Worm (Caenorhabditis elegans) whole organism, young adult: Measurements from ENCODE around the gene T01G1.2.

Experiments
- B0019.2 ChIP-seq: fragments of 200-800 bp; sonication (Bioruptor generic); conservative IDR thresholded peaks from 2 replicates; pipeline ENCODE4 v1.3.6; 2022; ENCODE audit warnings: missing genetic modification reagents, missing genetic modification characterization, missing compliant biosample characterization
- B0035.1 ChIP-seq: sonication (generic microtip); optimal IDR thresholded peaks from 2 replicates; lab custom pipeline; 2016; ENCODE audit warnings: missing genetic modification characterization, mild to moderate bottlenecking, missing compliant biosample characterization, missing genotype, missing genetic modification reagents
- B0261.1 ChIP-seq: sonication (generic microtip); optimal IDR thresholded peaks from 2 replicates; lab custom pipeline; 2016; ENCODE audit warnings: mild to moderate bottlenecking, missing genetic modification characterization, moderate library complexity, missing compliant biosample characterization
- B0336.3 ChIP-seq: fragments of 200-800 bp; sonication (Bioruptor generic); IDR thresholded peaks from 2 replicates; pipeline ENCODE4 v1.3.6; 2022; ENCODE audit warnings: missing genetic modification characterization, missing compliant biosample characterization
- F49E8.2 ChIP-seq: sonication (generic microtip); optimal IDR thresholded peaks from 3 replicates; lab custom pipeline; 2017; ENCODE audit warnings: missing genetic modification characterization, mild to moderate bottlenecking, missing compliant biosample characterization, antibody characterized with exemption, moderate library complexity; ENCODE audit not compliant: insufficient read depth
- F57A8.1 ChIP-seq: fragments of 200-800 bp; sonication (Bioruptor generic); optimal IDR thresholded peaks from 2 replicates; lab custom pipeline; 2018; ENCODE audit warnings: mild to moderate bottlenecking, missing genetic modification characterization, moderate library complexity, missing compliant biosample characterization
- K12H6.12 ChIP-seq: fragments of 200-800 bp; sonication (Bioruptor generic); optimal IDR thresholded peaks from 2 replicates; lab custom pipeline; 2018; ENCODE audit warnings: mild to moderate bottlenecking, missing genetic modification characterization, missing compliant biosample characterization
- Y56A3A.18 ChIP-seq: fragments of 200-800 bp; sonication (Bioruptor generic); IDR thresholded peaks from 2 replicates; pipeline ENCODE4 v1.3.6; 2022; ENCODE audit warnings: missing genetic modification reagents, missing genetic modification characterization, missing compliant biosample characterization
- Y79H2A.3 ChIP-seq: fragments of 200-800 bp; sonication (Bioruptor generic); conservative IDR thresholded peaks from 2 replicates; pipeline ENCODE4 v1.3.6; 2022; ENCODE audit warnings: missing genetic modification reagents, missing genetic modification characterization, missing compliant biosample characterization
- akir-1 ChIP-seq: fragments of 200-800 bp; sonication (Bioruptor generic); optimal IDR thresholded peaks from 2 replicates; lab custom pipeline; 2018; ENCODE audit warnings: mild to moderate bottlenecking, missing genetic modification characterization, moderate library complexity, missing compliant biosample characterization
- aptf-3 ChIP-seq: fragments of 200-800 bp; sonication (Bioruptor generic); IDR thresholded peaks from 2 replicates; pipeline ENCODE4 v1.3.6; 2022; ENCODE audit warnings: missing genetic modification characterization, missing compliant biosample characterization
- attf-6 ChIP-seq: fragments of 200-800 bp; sonication (Bioruptor generic); IDR thresholded peaks from 2 replicates; pipeline ENCODE4 v1.3.6; 2022; ENCODE audit warnings: missing genetic modification reagents, missing genetic modification characterization, missing compliant biosample characterization
- bed-1 ChIP-seq: fragments of 200-800 bp; sonication (Bioruptor generic); IDR thresholded peaks from 2 replicates; pipeline ENCODE4 v1.3.6; 2022; ENCODE audit warnings: missing genetic modification reagents, missing genetic modification characterization, missing compliant biosample characterization
- ccch-3 ChIP-seq: fragments of 200-800 bp; sonication (Bioruptor generic); optimal IDR thresholded peaks from 2 replicates; lab custom pipeline; 2018; ENCODE audit warnings: mild to moderate bottlenecking, missing genetic modification characterization, missing compliant biosample characterization
- ceh-27 ChIP-seq: fragments of 200-800 bp; sonication (Bioruptor generic); optimal IDR thresholded peaks from 2 replicates; lab custom pipeline; 2018; ENCODE audit warnings: mild to moderate bottlenecking, missing genetic modification characterization, moderate library complexity, missing compliant biosample characterization
- ceh-79 ChIP-seq: sonication (generic microtip); optimal IDR thresholded peaks from 2 replicates; lab custom pipeline; 2017; ENCODE audit warnings: mild to moderate bottlenecking, missing genetic modification characterization, missing compliant biosample characterization
- dox-1 ChIP-seq: fragments of 200-800 bp; sonication (Bioruptor generic); IDR thresholded peaks from 2 replicates; pipeline ENCODE4 v1.3.6; 2022; ENCODE audit warnings: missing genetic modification reagents, missing genetic modification characterization, missing compliant biosample characterization
- egl-18 ChIP-seq: fragments of 200-800 bp; sonication (Bioruptor generic); IDR thresholded peaks from 2 replicates; pipeline ENCODE4 v1.3.6; 2022; ENCODE audit warnings: missing genetic modification reagents, missing genetic modification characterization, missing compliant biosample characterization
- fkh-3 ChIP-seq: sonication (generic microtip); optimal IDR thresholded peaks from 2 replicates; lab custom pipeline; 2016; ENCODE audit warnings: mild to moderate bottlenecking, missing genetic modification characterization, missing compliant biosample characterization
- gei-17 ChIP-seq: fragments of 200-800 bp; sonication (Bioruptor generic); optimal IDR thresholded peaks from 2 replicates; lab custom pipeline; 2018; ENCODE audit warnings: mild to moderate bottlenecking, missing genetic modification characterization, missing compliant biosample characterization
- him-1 ChIP-seq: sonication (generic microtip); optimal IDR thresholded peaks from 2 replicates; lab custom pipeline; 2016; ENCODE audit warnings: missing genotype, missing genetic modification reagents, missing genetic modification characterization, missing compliant biosample characterization
- hmg-1.2 ChIP-seq: fragments of 200-800 bp; sonication (Bioruptor generic); IDR thresholded peaks from 2 replicates; pipeline ENCODE4 v1.3.6; 2022; ENCODE audit warnings: missing genetic modification reagents, missing genetic modification characterization, missing compliant biosample characterization
- hrde-1 ChIP-seq: sonication (generic microtip); optimal IDR thresholded peaks from 2 replicates; lab custom pipeline; 2016; ENCODE audit warnings: missing genetic modification characterization, mild to moderate bottlenecking, missing compliant biosample characterization, moderate library complexity, missing genotype, missing genetic modification reagents, borderline replicate concordance
- hsf-1 ChIP-seq: fragments of 200-800 bp; sonication (Bioruptor generic); IDR thresholded peaks from 2 replicates; pipeline ENCODE4 v1.3.6; 2022; ENCODE audit warnings: missing genetic modification reagents, missing genetic modification characterization, missing compliant biosample characterization
- let-526 ChIP-seq: fragments of 200-800 bp; sonication (Bioruptor generic); IDR thresholded peaks from 2 replicates; pipeline ENCODE4 v1.3.6; 2022; ENCODE audit warnings: missing genetic modification reagents, missing genetic modification characterization, missing compliant biosample characterization
- lin-26 ChIP-seq: fragments of 200-800 bp; sonication (Bioruptor generic); IDR thresholded peaks from 2 replicates; pipeline ENCODE4 v1.3.6; 2022; ENCODE audit warnings: missing genetic modification reagents, missing genetic modification characterization, missing compliant biosample characterization
- lin-54 ChIP-seq: fragments of 200-800 bp; sonication (Bioruptor generic); optimal IDR thresholded peaks from 2 replicates; lab custom pipeline; 2018; ENCODE audit warnings: mild to moderate bottlenecking, missing genetic modification characterization, missing compliant biosample characterization
- lsl-1 ChIP-seq: fragments of 200-800 bp; sonication (Bioruptor generic); optimal IDR thresholded peaks from 2 replicates; lab custom pipeline; 2018; ENCODE audit warnings: mild to moderate bottlenecking, missing genetic modification characterization, moderate library complexity, missing compliant biosample characterization
- madf-10 ChIP-seq: sonication (generic microtip); optimal IDR thresholded peaks from 2 replicates; lab custom pipeline; 2016; ENCODE audit warnings: mild to moderate bottlenecking, missing genetic modification characterization, missing compliant biosample characterization
- madf-3 ChIP-seq: fragments of 200-800 bp; sonication (Bioruptor generic); IDR thresholded peaks from 2 replicates; pipeline ENCODE4 v1.3.6; 2022; ENCODE audit warnings: missing genetic modification reagents, missing genetic modification characterization, missing compliant biosample characterization
- madf-6 ChIP-seq: fragments of 200-800 bp; sonication (Bioruptor generic); IDR thresholded peaks from 2 replicates; pipeline ENCODE4 v1.3.6; 2022; ENCODE audit warnings: missing genetic modification reagents, missing genetic modification characterization, missing compliant biosample characterization
- mes-4 ChIP-seq: sonication (generic microtip); optimal IDR thresholded peaks from 2 replicates; lab custom pipeline; 2016; ENCODE audit warnings: missing genotype, missing genetic modification characterization, missing compliant biosample characterization
- mxl-1 ChIP-seq: sonication (generic microtip); optimal IDR thresholded peaks from 2 replicates; lab custom pipeline; 2016; ENCODE audit warnings: missing genetic modification characterization, missing compliant biosample characterization
- nfya-1 ChIP-seq: sonication (generic microtip); optimal IDR thresholded peaks from 2 replicates; lab custom pipeline; 2017; ENCODE audit warnings: antibody characterized with exemption, missing compliant biosample characterization, missing genetic modification characterization, borderline replicate concordance; ENCODE audit not compliant: insufficient read depth
- nhr-179 ChIP-seq: sonication (generic microtip); optimal IDR thresholded peaks from 2 replicates; lab custom pipeline; 2016; ENCODE audit warnings: mild to moderate bottlenecking, missing genetic modification characterization, missing compliant biosample characterization
- nhr-27 ChIP-seq: fragments of 200-800 bp; sonication (Bioruptor generic); optimal IDR thresholded peaks from 2 replicates; lab custom pipeline; 2018; ENCODE audit warnings: mild to moderate bottlenecking, missing genetic modification characterization, moderate library complexity, missing compliant biosample characterization
- nhr-80 ChIP-seq: sonication (generic microtip); optimal IDR thresholded peaks from 2 replicates; lab custom pipeline; 2016; ENCODE audit warnings: missing genetic modification characterization, missing compliant biosample characterization
- pbrm-1 ChIP-seq: fragments of 200-800 bp; sonication (Bioruptor generic); IDR thresholded peaks from 2 replicates; pipeline ENCODE4 v1.3.6; 2022; ENCODE audit warnings: missing genetic modification reagents, missing genetic modification characterization, missing compliant biosample characterization
- pha-4 ChIP-seq: fragments of 150-350 bp; sonication (generic microtip); optimal IDR thresholded peaks from 2 replicates; lab custom pipeline; 2014; ENCODE audit warnings: missing biosample characterization, missing genetic modification reagents, missing genetic modification characterization
- snpc-1.1 ChIP-seq: sonication (generic microtip); optimal IDR thresholded peaks from 2 replicates; lab custom pipeline; 2017; ENCODE audit warnings: missing genetic modification characterization, mild to moderate bottlenecking, missing compliant biosample characterization, antibody characterized with exemption, moderate library complexity, missing genotype, missing genetic modification reagents; ENCODE audit not compliant: insufficient read depth
- snpc-3.4 ChIP-seq: sonication (generic microtip); optimal IDR thresholded peaks from 2 replicates; lab custom pipeline; 2017; ENCODE audit warnings: missing genetic modification characterization, mild to moderate bottlenecking, missing compliant biosample characterization, antibody characterized with exemption, moderate library complexity, missing genotype, missing genetic modification reagents
- snpc-4 ChIP-seq, 5 experiments: fragments of 150-350 bp in 1 of 5; sonication (generic microtip) in 4 of 5; optimal IDR thresholded peaks; 2 replicates each; lab custom pipeline; 2014 to 2018; ENCODE audit warnings: missing genetic modification characterization in 5 of 5, missing biosample characterization in 3 of 5, antibody characterized with exemption in 2 of 5, mild to moderate bottlenecking in 2 of 5, missing compliant biosample characterization in 2 of 5, missing genotype in 2 of 5, moderate library complexity in 2 of 5, missing genetic modification reagents in 1 of 5
- tbx-9 ChIP-seq: sonication (generic microtip); optimal IDR thresholded peaks from 2 replicates; lab custom pipeline; 2016; ENCODE audit warnings: borderline replicate concordance, missing genetic modification characterization, inconsistent platforms, missing compliant biosample characterization

Gene T01G1.2

ce11 chrIV:11323666-11324065 lies 30.5 kb upstream of the T01G1.2 start (continued):
- TF ChIP-seq madf-10 (tag; lab: Kevin White, UChicago) (no peak), nfya-1 (tag; lab: Kevin White, UChicago) (no peak), hmg-1.2 (GFP tag; lab: Robert Waterston, UW) (peak; percentile 34), pbrm-1 (GFP tag; lab: Robert Waterston, UW) (0 out of 2 replicates have a peak, but pooled peaks have one; percentile 16), hrde-1 (peak; percentile 82), B0261.1 (no peak), F49E8.2 (tag; lab: Kevin White, UChicago) (peak; percentile 4), him-1 (peak; percentile 74), Y79H2A.3 (GFP tag; lab: Robert Waterston, UW) (peak; percentile 56; the same call in 1 of the 2 replicates), snpc-4 (GFP tag; optimal IDR thresholded peaks at IDR 0.05; lab: Kevin White, UChicago) (no peak), snpc-4 (tag; optimal IDR thresholded peaks at IDR 0.05; lab: Kevin White, UChicago) (peak in 1 of 4 experiments; percentile 25), dox-1 (GFP tag; lab: Robert Waterston, UW) (peak; percentile 64; the same call in 1 of the 2 replicates), nhr-179 (tag; lab: Kevin White, UChicago) (no peak), madf-6 (GFP tag; lab: Robert Waterston, UW) (peak; percentile 64), egl-18 (GFP tag; lab: Robert Waterston, UW) (no peak), mes-4 (peak; percentile 26), nhr-27 (tag; lab: Kevin White, UChicago) (no peak), let-526 (no peak), lin-54 (GFP tag; lab: Kevin White, UChicago) (no peak), fkh-3 (no peak), F57A8.1 (GFP tag; lab: Kevin White, UChicago) (no peak), lsl-1 (GFP tag; lab: Kevin White, UChicago) (no peak), pha-4 (tag; lab: Kevin White, UChicago) (no peak), ceh-79 (tag; lab: Kevin White, UChicago) (no peak), snpc-1.1 (tag; lab: Kevin White, UChicago) (no peak), snpc-3.4 (tag; lab: Kevin White, UChicago) (peak; percentile 7)

ce11 chrIV:11324741-11325140 lies 29.5 kb upstream of the T01G1.2 start, which contains the start of gene his-48:
TSS of gene his-48 (plus strand) at chrIV:11324745.
- TF ChIP-seq hsf-1 (GFP tag; lab: Robert Waterston, UW) (peak; percentile 38; the same call in 1 of the 2 replicates), madf-6 (GFP tag; lab: Robert Waterston, UW) (0 out of 2 replicates have a peak, but pooled peaks have one; percentile 24), madf-3 (GFP tag; lab: Robert Waterston, UW) (0 out of 2 replicates have a peak, but pooled peaks have one; percentile 59), lin-26 (GFP tag; lab: Robert Waterston, UW) (peak; percentile 79), attf-6 (peak; percentile 57; the same call in 1 of the 2 replicates)

DNA sequence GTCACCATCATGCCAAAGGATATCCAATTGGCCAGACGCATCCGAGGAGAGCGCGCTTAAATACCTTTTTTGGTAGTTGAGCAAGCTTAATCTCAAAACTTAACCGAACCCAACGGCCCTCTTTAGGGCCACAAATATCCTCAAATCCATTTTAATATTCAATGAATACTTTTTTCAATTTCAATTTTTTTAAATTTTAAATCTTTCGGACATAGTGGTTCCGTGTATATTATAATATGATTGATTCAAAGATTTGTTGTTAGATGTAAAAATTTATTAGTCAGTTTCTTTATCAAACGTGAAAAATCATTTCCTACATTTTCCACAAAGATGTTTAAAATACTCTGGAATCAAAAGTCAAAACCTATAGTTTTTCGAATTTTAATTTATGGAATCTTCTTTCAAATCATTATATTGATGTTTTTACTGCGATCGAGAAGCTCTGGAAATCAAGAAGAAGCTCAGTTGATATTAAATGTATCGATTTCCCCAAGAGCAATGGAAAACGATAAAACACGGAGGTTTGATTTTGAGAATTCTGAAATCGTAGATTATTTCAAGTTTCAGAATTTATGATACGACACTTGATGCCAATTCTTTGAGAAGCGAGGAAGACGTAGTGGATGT lies 27.2 kb upstream of the T01G1.2 start, which contains the start of gene B0035.21:
B0035.21 (plus strand) TSS at position 322 of the 627 bp plus-strand sequence.
- TF ChIP-seq Y56A3A.18 (GFP tag; lab: Robert Waterston, UW) (no peak), fkh-3 (no peak), madf-6 (GFP tag; lab: Robert Waterston, UW) (peak; percentile 73), akir-1 (GFP tag; lab: Kevin White, UChicago) (no peak), mxl-1 (tag; lab: Kevin White, UChicago) (no peak), B0336.3 (no peak), dox-1 (GFP tag; lab: Robert Waterston, UW) (peak; percentile 75), K12H6.12 (tag; lab: Kevin White, UChicago) (no peak), gei-17 (GFP tag; lab: Kevin White, UChicago) (no peak), nhr-80 (tag; lab: Kevin White, UChicago) (no peak), bed-1 (GFP tag; lab: Robert Waterston, UW) (no peak), ceh-27 (GFP tag; lab: Kevin White, UChicago) (no peak), lin-26 (GFP tag; lab: Robert Waterston, UW) (peak; percentile 87), pha-4 (tag; lab: Kevin White, UChicago) (no peak), ccch-3 (GFP tag; lab: Kevin White, UChicago) (no peak), tbx-9 (no peak), aptf-3 (GFP tag; lab: Robert Waterston, UW) (no peak), B0019.2 (GFP tag; lab: Robert Waterston, UW) (0 out of 2 replicates have a peak, but pooled peaks have one; percentile 15), B0035.1 (no peak)
